Worm (Caenorhabditis elegans) whole organism, early embryonic: ENCODE data around the gene F11C7.2.

Experiments
- ets-7 ChIP-seq: sonication (generic microtip); optimal IDR thresholded peaks from 2 replicates; lab custom pipeline; 2016; ENCODE audit warnings: missing genotype, missing genetic modification characterization, missing compliant biosample characterization
- hmbx-1 ChIP-seq: sonication (generic microtip); optimal IDR thresholded peaks from 2 replicates; lab custom pipeline; 2016; ENCODE audit warnings: mild to moderate bottlenecking, missing genetic modification characterization, missing compliant biosample characterization
- pes-1 ChIP-seq: fragments of 200-800 bp; sonication (Bioruptor generic); IDR thresholded peaks from 2 replicates; pipeline ENCODE4 v1.3.6; 2022; ENCODE audit warnings: missing genetic modification reagents, missing genetic modification characterization, missing compliant biosample characterization
- scrt-1 ChIP-seq: fragments of 200-800 bp; sonication (Bioruptor generic); IDR thresholded peaks from 2 replicates; pipeline ENCODE4 v1.3.6; 2022; ENCODE audit warnings: missing genetic modification characterization, missing compliant biosample characterization

ce11 chrX:17356748-17357147, 39.9 kb upstream of the F11C7.2 start:
- no peak for TF ChIP-seq ets-7 (tag; lab: Kevin White, UChicago)
- no peak for TF ChIP-seq hmbx-1
- TF ChIP-seq pes-1 (GFP tag; lab: Robert Waterston, UW) = no peak
- TF ChIP-seq scrt-1 = no peak
